Fruit fly (Drosophila melanogaster) S2 (cell line): ENCODE measurements around the gene atms.

Experiments
- CG8478 ChIP-seq: fragments of >200 bp; optimal IDR thresholded peaks from 2 replicates; lab custom pipeline; 2018
- CTCF ChIP-seq, 2 experiments: fragments of >200 bp; optimal IDR thresholded peaks; 2 replicates each; lab custom pipeline; 2018

- TF ChIP-seq CTCF (optimal IDR thresholded peaks at IDR 0.05; lab: Kevin White, UChicago) (no peak), CG8478 (lab: Kevin White, UChicago) (no peak)
Observed at dm6 chr3R:4784622-4785021, 34.8 kb downstream of the atms start, which contains the start of gene Ccdc39.
